Worm (Caenorhabditis elegans): ENCODE results near the gene ucp-4.

- no peak for TF ChIP-seq nhr-11 (tag; optimal IDR thresholded peaks at IDR 0.05)
- TF ChIP-seq ceh-45 (GFP tag; IDR thresholded peaks at IDR 0.05) = no peak
- TF ChIP-seq ets-4 (tag; optimal IDR thresholded peaks at IDR 0.05) = no peak
- no peak for TF ChIP-seq unc-86 (tag; optimal IDR thresholded peaks at IDR 0.05)
- TF ChIP-seq hlh-30 (tag; optimal IDR thresholded peaks at IDR 0.05; ENCODE audit: insufficient read depth) = no peak
- TF ChIP-seq fkh-10 (GFP tag; optimal IDR thresholded peaks at IDR 0.05) = no peak
These were observed 39.4 kb downstream of the ucp-4 start, which contains the start of gene E02C12.8 for ce11 chrV:9373473-9373872.

All from whole organism, late embryonic.